Worm (Caenorhabditis elegans): ENCODE results near the gene jnk-1.

ce11 chrIV:6986835-6987234 is 29.4 kb downstream of the jnk-1 start, which contains the start of gene prkl-1:
- TF ChIP-seq ztf-11 (tag; optimal IDR thresholded peaks at IDR 0.05) (no peak), elt-3 (tag; optimal IDR thresholded peaks at IDR 0.05) (no peak), lin-32 (GFP tag; optimal IDR thresholded peaks at IDR 0.05) (no peak)
